Worm (Caenorhabditis elegans): ENCODE data around the gene dpyd-1.

The dpyd-1 gene

DNA sequence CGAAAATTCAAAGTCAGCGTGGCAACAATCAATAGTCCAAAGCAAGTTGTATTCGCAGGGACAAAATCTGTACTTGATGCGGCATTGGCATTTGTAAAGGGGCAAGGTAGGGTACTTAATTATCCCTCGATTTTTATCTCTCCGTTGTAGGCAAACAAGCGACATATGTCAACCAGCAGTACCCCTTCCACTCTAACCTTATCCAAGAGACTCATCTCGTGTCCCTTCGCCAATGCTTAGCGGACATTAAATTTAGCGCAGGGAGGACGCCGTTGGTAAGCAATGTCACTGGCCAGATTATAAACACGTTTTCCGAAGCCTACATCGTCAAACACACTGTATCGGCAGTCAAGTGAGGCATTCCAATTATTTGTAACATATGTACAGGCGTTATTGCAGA lies 38.3 kb upstream of the dpyd-1 start (continued):
- TF ChIP-seq irx-1 (tag; optimal IDR thresholded peaks at IDR 0.05), result peak; percentile 97
- no peak for TF ChIP-seq unc-62 (GFP tag; optimal IDR thresholded peaks at IDR 0.05)
- TF ChIP-seq unc-30 (tag; optimal IDR thresholded peaks at IDR 0.05), result no peak
- peak; percentile 83 for TF ChIP-seq snpc-4 (tag; optimal IDR thresholded peaks at IDR 0.05)
- TF ChIP-seq fkh-8 (tag; optimal IDR thresholded peaks at IDR 0.05), result peak; percentile 93
- peak; percentile 93 for TF ChIP-seq nhr-76 (tag; optimal IDR thresholded peaks at IDR 0.05)
- TF ChIP-seq isw-1 (GFP tag; IDR thresholded peaks at IDR 0.05), result peak; percentile 84
- TF ChIP-seq ces-1 (GFP tag; optimal IDR thresholded peaks at IDR 0.05), result peak; percentile 48
- peak; percentile 94 for TF ChIP-seq aly-2 (tag; optimal IDR thresholded peaks at IDR 0.05)
- peak; percentile 27 for TF ChIP-seq hlh-4 (tag; optimal IDR thresholded peaks at IDR 0.05)
- peak; percentile 66 to 76 for TF ChIP-seq egl-27 (tag; optimal IDR thresholded peaks at IDR 0.05)
- TF ChIP-seq fkh-10 (GFP tag; optimal IDR thresholded peaks at IDR 0.05), result peak; percentile 98
- peak; percentile 94 for TF ChIP-seq zip-4 (GFP tag; optimal IDR thresholded peaks at IDR 0.05)
- TF ChIP-seq ceh-63 (GFP tag; optimal IDR thresholded peaks at IDR 0.05), result peak; percentile 97
- TF ChIP-seq vab-15 (tag; optimal IDR thresholded peaks at IDR 0.05), result peak; percentile 81
- TF ChIP-seq C16A3.4 (tag; optimal IDR thresholded peaks at IDR 0.05), result peak; percentile 99
- TF ChIP-seq swsn-7 (tag; optimal IDR thresholded peaks at IDR 0.05), result peak; percentile 97
- TF ChIP-seq zag-1 (tag; optimal IDR thresholded peaks at IDR 0.05), result no peak
- TF ChIP-seq unc-130 (tag; optimal IDR thresholded peaks at IDR 0.05), result peak; percentile 83
- peak; percentile 98 for TF ChIP-seq nhr-20 (tag; optimal IDR thresholded peaks at IDR 0.05)
- no peak for TF ChIP-seq F16B12.6 (tag; optimal IDR thresholded peaks at IDR 0.05)
- TF ChIP-seq elt-2 (tag; optimal IDR thresholded peaks at IDR 0.05), result peak; percentile 89
- peak; percentile 97 for TF ChIP-seq nhr-77 (tag; optimal IDR thresholded peaks at IDR 0.05)
- peak; percentile 95 for TF ChIP-seq lin-39 (tag; optimal IDR thresholded peaks at IDR 0.05)
- peak; percentile 65 to 98 (median 86) for TF ChIP-seq elt-3 (tag; optimal IDR thresholded peaks at IDR 0.05)
- peak; percentile 96 for TF ChIP-seq lin-13 (GFP tag; optimal IDR thresholded peaks at IDR 0.05)
- peak; percentile 98 for TF ChIP-seq ceh-8 (GFP tag; optimal IDR thresholded peaks at IDR 0.05)
- peak; percentile 96 for TF ChIP-seq fos-1 (tag; optimal IDR thresholded peaks at IDR 0.05)
- no peak for TF ChIP-seq Y116A8C.19 (tag; optimal IDR thresholded peaks at IDR 0.05; ENCODE audit: borderline replicate concordance)
- TF ChIP-seq alr-1 (tag; optimal IDR thresholded peaks at IDR 0.05; ENCODE audit: borderline replicate concordance), result no peak
- TF ChIP-seq efl-3 (GFP tag; optimal IDR thresholded peaks at IDR 0.05), result peak; percentile 89
- TF ChIP-seq nhr-71 (tag; optimal IDR thresholded peaks at IDR 0.05), result peak; percentile 97
- TF ChIP-seq ztf-4 (tag; optimal IDR thresholded peaks at IDR 0.05), result peak; percentile 99
- TF ChIP-seq snu-23 (GFP tag; optimal IDR thresholded peaks at IDR 0.05), result peak; percentile 99
- peak; percentile 97 for TF ChIP-seq rnt-1 (tag; optimal IDR thresholded peaks at IDR 0.05)
- TF ChIP-seq xbp-1 (tag; optimal IDR thresholded peaks at IDR 0.05), result peak; percentile 96
- TF ChIP-seq sptf-1 (tag; optimal IDR thresholded peaks at IDR 0.05), result no peak
- TF ChIP-seq nhr-85 (tag), result peak; percentile 98
- TF ChIP-seq nhr-12 (tag; optimal IDR thresholded peaks at IDR 0.05), result peak; percentile 63
- TF ChIP-seq jun-1 (tag; optimal IDR thresholded peaks at IDR 0.05), result peak; percentile 99
- TF ChIP-seq ama-1 (optimal IDR thresholded peaks at IDR 0.05), result no peak
- TF ChIP-seq aha-1 (tag; optimal IDR thresholded peaks at IDR 0.05), result peak; percentile 81
- TF ChIP-seq ceh-90 (tag; optimal IDR thresholded peaks at IDR 0.05), result no peak
- TF ChIP-seq lir-3 (tag; optimal IDR thresholded peaks at IDR 0.05; ENCODE audit: poor library complexity), result peak; percentile 85
- peak; percentile 99 for TF ChIP-seq hpl-2 (GFP tag; optimal IDR thresholded peaks at IDR 0.05)
- peak; percentile 98 to 99 (median 98) for TF ChIP-seq ceh-82 (tag; optimal IDR thresholded peaks at IDR 0.05)
- peak; percentile 91 for TF ChIP-seq ceh-88 (GFP tag; IDR thresholded peaks at IDR 0.05)
- peak; percentile 70 to 93 for TF ChIP-seq lin-35 (GFP tag; optimal IDR thresholded peaks at IDR 0.05)
- TF ChIP-seq mep-1 (tag; optimal IDR thresholded peaks at IDR 0.05), result peak; percentile 99
- TF ChIP-seq pax-3 (tag; optimal IDR thresholded peaks at IDR 0.05), result peak; percentile 89
- TF ChIP-seq mdl-1 (tag; optimal IDR thresholded peaks at IDR 0.05), result peak; percentile 0 to 96

All from whole organism, L1 larva.